Worm (Caenorhabditis elegans): ENCODE data around the gene Y43C5A.3.

DNA sequence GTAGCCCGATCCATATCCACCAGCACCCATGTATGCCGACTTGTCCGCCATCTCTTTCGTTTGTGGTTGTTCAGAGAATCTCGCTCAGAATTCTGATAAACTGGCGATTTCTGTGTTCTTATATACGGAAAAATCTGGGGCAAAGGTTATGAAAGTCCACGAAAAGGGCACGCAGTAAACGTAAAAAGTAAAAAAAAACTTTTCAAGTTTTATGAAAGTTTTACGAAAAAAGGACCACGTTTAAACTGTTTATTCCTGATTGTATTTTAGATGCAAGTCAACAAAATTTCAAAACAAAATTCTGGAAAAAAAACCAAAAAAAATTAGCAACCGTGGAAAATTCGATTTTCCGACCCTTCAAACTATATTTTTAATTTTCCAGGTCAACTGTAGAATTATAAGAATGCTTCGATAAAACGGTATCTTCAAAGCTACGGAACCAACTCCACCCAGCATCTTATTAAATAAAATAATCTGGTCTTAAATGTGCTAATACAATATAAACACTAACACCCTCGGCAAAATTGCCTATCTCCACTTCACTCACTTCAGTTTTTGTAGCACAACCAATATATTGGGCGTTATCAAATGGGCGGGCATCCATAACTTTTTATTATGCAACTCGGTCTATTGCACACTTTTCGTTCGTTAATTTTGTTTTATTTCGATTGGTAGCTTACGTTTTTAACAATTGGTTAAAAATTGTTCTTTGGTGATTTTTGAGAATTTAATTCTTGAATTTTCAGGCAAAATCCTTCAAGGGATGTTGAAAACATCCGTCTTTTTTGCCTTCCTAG is 4.5 kb upstream of the Y43C5A.3 start, which contains the start of the genes nspd-7 and Y43C5A.2:
- TF ChIP-seq pqm-1 (tag; optimal IDR thresholded peaks at IDR 0.05) (no peak), F16B12.6 (tag; optimal IDR thresholded peaks at IDR 0.05) (no peak), ama-1 (optimal IDR thresholded peaks at IDR 0.05) (no peak), mep-1 (tag; optimal IDR thresholded peaks at IDR 0.05) (no peak), nhr-28 (tag; optimal IDR thresholded peaks at IDR 0.05) (no peak), unc-62 (GFP tag; optimal IDR thresholded peaks at IDR 0.05) (no peak), lin-13 (GFP tag; optimal IDR thresholded peaks at IDR 0.05) (no peak), egl-27 (tag; optimal IDR thresholded peaks at IDR 0.05) (no peak), nhr-12 (tag; optimal IDR thresholded peaks at IDR 0.05) (no peak), ets-5 (GFP tag; IDR thresholded peaks at IDR 0.05) (no peak), unc-86 (tag; optimal IDR thresholded peaks at IDR 0.05) (no peak)

Data from whole organism, L1 larva.